Fruit fly (Drosophila melanogaster) whole organism, pupa: ENCODE measurements around the gene CG6441.

Experiments used
- CG15710 ChIP-seq: fragments of 200-800 bp; sonication (Bioruptor generic); optimal IDR thresholded peaks from 2 replicates; lab custom pipeline; 2018; ENCODE audit warnings: missing biosample characterization, mild to moderate bottlenecking, missing genetic modification characterization, moderate library complexity
- CG17806 ChIP-seq: fragments of 200-800 bp; sonication (Bioruptor generic); optimal IDR thresholded peaks from 2 replicates; lab custom pipeline; 2018; ENCODE audit warnings: missing biosample characterization, mild to moderate bottlenecking, missing genetic modification characterization, moderate library complexity
- D1 ChIP-seq: fragments of 200-800 bp; sonication (Bioruptor generic); optimal IDR thresholded peaks from 2 replicates; lab custom pipeline; 2018; ENCODE audit warnings: missing biosample characterization, mild to moderate bottlenecking, missing genetic modification characterization, moderate library complexity
- Ets98B ChIP-seq: fragments of 200-800 bp; sonication (Bioruptor generic); IDR thresholded peaks from 2 replicates; pipeline ENCODE4 v1.3.6; 2022; ENCODE audit warnings: missing biosample characterization, missing genetic modification characterization
- Pif1A ChIP-seq: fragments of 200-800 bp; sonication (Bioruptor generic); optimal IDR thresholded peaks from 3 replicates; lab custom pipeline; 2016; ENCODE audit warnings: missing biosample characterization, missing genetic modification characterization
- Pif1B ChIP-seq: fragments of 200-800 bp; sonication (Bioruptor generic); optimal IDR thresholded peaks from 3 replicates; lab custom pipeline; 2016; ENCODE audit warnings: missing biosample characterization, missing genetic modification characterization

dm6 chr2L:7437325-7437707 is 37.2 kb upstream of the CG6441 start, which contains the start of gene CG5973:
- no peak for TF ChIP-seq Pif1A
- TF ChIP-seq D1 (tag; lab: Kevin White, UChicago), result no peak
- no peak for TF ChIP-seq CG15710 (tag; lab: Kevin White, UChicago)
- peak; percentile 62; the same call in 1 of the 2 replicates for TF ChIP-seq Ets98B (GFP tag; lab: Robert Waterston, UW)
- TF ChIP-seq Pif1B (GFP tag; lab: Kevin White, UChicago), result no peak
- TF ChIP-seq CG17806, result no peak
